Worm (Caenorhabditis elegans) whole organism, L4 larva: ENCODE results near the gene jmjd-4.
A peak's percentile ranks its signal among the peaks of the same experiment; 100 is the strongest.

Experiments used
- D1046.2 ChIP-seq: fragments of 200-800 bp; sonication (Bioruptor generic); IDR thresholded peaks from 2 replicates; pipeline ENCODE4 v1.3.6; 2022; ENCODE audit warnings: missing genetic modification characterization, missing compliant biosample characterization
- F10B5.3 ChIP-seq: sonication (generic microtip); optimal IDR thresholded peaks from 2 replicates; lab custom pipeline; 2016; ENCODE audit warnings: mild to moderate bottlenecking, missing genetic modification characterization, missing compliant biosample characterization
- F37D6.2 ChIP-seq: sonication (generic microtip); optimal IDR thresholded peaks from 2 replicates; lab custom pipeline; 2016; ENCODE audit warnings: mild to moderate bottlenecking, missing genetic modification characterization, missing compliant biosample characterization
- F44E2.7 ChIP-seq: fragments of 200-800 bp; sonication (Bioruptor generic); IDR thresholded peaks from 2 replicates; pipeline ENCODE4 v2.1.2; 2022; ENCODE audit warnings: missing genetic modification characterization, missing compliant biosample characterization
- T20F7.1 ChIP-seq: fragments of 200-800 bp; sonication (Bioruptor generic); optimal IDR thresholded peaks from 2 replicates; lab custom pipeline; 2018; ENCODE audit warnings: mild to moderate bottlenecking, missing genetic modification characterization, missing compliant biosample characterization
- Y75B8A.6 ChIP-seq: fragments of 200-800 bp; sonication (Bioruptor generic); IDR thresholded peaks from 2 replicates; pipeline ENCODE4 v1.3.6; 2022; ENCODE audit warnings: missing genetic modification reagents, missing genetic modification characterization, missing compliant biosample characterization
- ZK337.2 ChIP-seq: fragments of 200-800 bp; sonication (Bioruptor generic); IDR thresholded peaks from 2 replicates; pipeline ENCODE4 v1.3.6; 2022; ENCODE audit warnings: missing genetic modification reagents, missing genetic modification characterization, missing compliant biosample characterization
- ZK546.5 ChIP-seq, 2 experiments: sonication (generic microtip); optimal IDR thresholded peaks; 2 replicates each; lab custom pipeline; 2017; ENCODE audit warnings: missing biosample characterization in 2 of 2, missing genetic modification characterization in 2 of 2
- aha-1 ChIP-seq: fragments of 150-350 bp; peaks from one replicate; lab custom pipeline; 2014; ENCODE audit warnings: missing biosample characterization, missing genetic modification characterization
- ama-1 ChIP-seq: fragments of 150-350 bp; optimal IDR thresholded peaks from 2 replicates; lab custom pipeline; 2014; ENCODE audit warnings: inconsistent platforms, mixed read lengths
- arid-1 ChIP-seq: fragments of 200-800 bp; sonication (Bioruptor generic); conservative IDR thresholded peaks from 2 replicates; pipeline ENCODE4 v1.3.6; 2022; ENCODE audit warnings: missing genetic modification reagents, missing genetic modification characterization, missing compliant biosample characterization
- ceh-62 ChIP-seq: sonication (generic microtip); optimal IDR thresholded peaks from 2 replicates; lab custom pipeline; 2017; ENCODE audit warnings: missing biosample characterization, missing genetic modification characterization
- ctbp-1 ChIP-seq: fragments of 200-800 bp; sonication (Bioruptor generic); IDR thresholded peaks from 2 replicates; pipeline ENCODE4 v1.3.6; 2022; ENCODE audit warnings: missing genetic modification reagents, missing genetic modification characterization, missing compliant biosample characterization
- daf-12 ChIP-seq: fragments of 150-350 bp; optimal IDR thresholded peaks from 2 replicates; lab custom pipeline; 2014; ENCODE audit warnings: missing biosample characterization, missing genetic modification reagents, missing genetic modification characterization
- daf-16 ChIP-seq, 3 experiments: sonication (generic microtip); optimal IDR thresholded peaks; 2 replicates each; lab custom pipeline; 2016 to 2017; ENCODE audit warnings: missing genetic modification characterization in 3 of 3, missing genetic modification reagents in 3 of 3, mild to moderate bottlenecking in 2 of 3, missing compliant biosample characterization in 2 of 3, missing biosample characterization in 1 of 3, moderate library complexity in 1 of 3
- dmd-6 ChIP-seq: fragments of 200-800 bp; sonication (Bioruptor generic); IDR thresholded peaks from 2 replicates; pipeline ENCODE4 v1.3.6; 2022; ENCODE audit warnings: missing genetic modification reagents, missing genetic modification characterization, missing compliant biosample characterization
- dmd-8 ChIP-seq: fragments of 200-800 bp; sonication (Bioruptor generic); IDR thresholded peaks from 2 replicates; pipeline ENCODE4 v1.3.6; 2022; ENCODE audit warnings: missing genetic modification characterization, missing compliant biosample characterization
- dve-1 ChIP-seq: sonication (generic microtip); optimal IDR thresholded peaks from 2 replicates; lab custom pipeline; 2017; ENCODE audit warnings: antibody characterized with exemption, mild to moderate bottlenecking, missing genetic modification characterization, missing compliant biosample characterization; ENCODE audit not compliant: insufficient read depth
- egl-43 ChIP-seq: fragments of 200-800 bp; sonication (Bioruptor generic); IDR thresholded peaks from 2 replicates; pipeline ENCODE4 v1.3.6; 2022; ENCODE audit warnings: missing genetic modification reagents, missing genetic modification characterization, missing compliant biosample characterization
- fkh-10 ChIP-seq: fragments of 150-350 bp; optimal IDR thresholded peaks from 2 replicates; lab custom pipeline; 2014; ENCODE audit warnings: missing biosample characterization, missing genetic modification reagents, missing genetic modification characterization
- hif-1 ChIP-seq, 2 experiments: sonication (generic microtip); optimal IDR thresholded peaks; 2 replicates each; lab custom pipeline; 2016 to 2017; ENCODE audit warnings: missing compliant biosample characterization in 2 of 2, missing genetic modification characterization in 2 of 2, missing genetic modification reagents in 2 of 2, missing genotype in 2 of 2, mild to moderate bottlenecking in 1 of 2
- hlh-11 ChIP-seq: fragments of 200-800 bp; sonication (Bioruptor generic); optimal IDR thresholded peaks from 2 replicates; lab custom pipeline; 2018; ENCODE audit warnings: mild to moderate bottlenecking, missing genetic modification characterization, missing compliant biosample characterization
- hlh-30 ChIP-seq: sonication (generic microtip); optimal IDR thresholded peaks from 2 replicates; lab custom pipeline; 2017; ENCODE audit warnings: antibody characterized with exemption, mild to moderate bottlenecking, missing genetic modification characterization, missing compliant biosample characterization; ENCODE audit not compliant: insufficient read depth
- hmg-1.1 ChIP-seq: fragments of 200-800 bp; sonication (Bioruptor generic); IDR thresholded peaks from 2 replicates; pipeline ENCODE4 v1.3.6; 2022; ENCODE audit warnings: missing genetic modification reagents, missing genetic modification characterization, missing compliant biosample characterization
- lin-29 ChIP-seq: fragments of 200-800 bp; sonication (Bioruptor generic); IDR thresholded peaks from 2 replicates; pipeline ENCODE4 v1.3.6; 2022; ENCODE audit warnings: missing genetic modification reagents, missing genetic modification characterization, missing compliant biosample characterization
- lin-39 ChIP-seq: fragments of 150-350 bp; optimal IDR thresholded peaks from 2 replicates; lab custom pipeline; 2014; ENCODE audit warnings: missing biosample characterization, missing genetic modification reagents, missing genetic modification characterization
- lsy-2 ChIP-seq, 2 experiments: fragments of 150-350 bp in 1 of 2; sonication (generic microtip) in 1 of 2; optimal IDR thresholded peaks; 2 replicates each; lab custom pipeline; 2014 to 2017; ENCODE audit warnings: missing biosample characterization in 2 of 2, missing genetic modification characterization in 2 of 2
- madf-5 ChIP-seq, 2 experiments: fragments of 200-800 bp; sonication (Bioruptor generic); IDR thresholded peaks; 2 replicates each; pipeline ENCODE4 v1.3.6; 2022; ENCODE audit warnings: missing compliant biosample characterization in 2 of 2, missing genetic modification characterization in 2 of 2
- madf-9 ChIP-seq: fragments of 200-800 bp; sonication (Bioruptor generic); conservative IDR thresholded peaks from 2 replicates; pipeline ENCODE4 v1.3.6; 2022; ENCODE audit warnings: missing genetic modification reagents, missing genetic modification characterization, missing compliant biosample characterization
- mdl-1 ChIP-seq, 2 experiments: fragments of 150-350 bp in 1 of 2; sonication (generic microtip) in 1 of 2; optimal IDR thresholded peaks; 2 replicates each; lab custom pipeline; 2014 to 2017; ENCODE audit warnings: missing biosample characterization in 2 of 2, missing genetic modification characterization in 2 of 2
- mep-1 ChIP-seq: fragments of 150-350 bp; sonication (generic microtip); optimal IDR thresholded peaks from 3 replicates; lab custom pipeline; 2014; ENCODE audit warnings: missing biosample characterization, missing genetic modification characterization
- mes-2 ChIP-seq: sonication (generic microtip); optimal IDR thresholded peaks from 2 replicates; lab custom pipeline; 2016; ENCODE audit warnings: missing genotype, mild to moderate bottlenecking, missing genetic modification characterization, missing compliant biosample characterization; ENCODE audit not compliant: poor library complexity, severe bottlenecking
- mxl-3 ChIP-seq: fragments of 200-800 bp; sonication (Bioruptor generic); optimal IDR thresholded peaks from 2 replicates; lab custom pipeline; 2018; ENCODE audit warnings: mild to moderate bottlenecking, missing genetic modification characterization, missing compliant biosample characterization
- nhr-10 ChIP-seq: fragments of 150-350 bp; optimal IDR thresholded peaks from 2 replicates; lab custom pipeline; 2014; ENCODE audit warnings: missing biosample characterization, missing genetic modification characterization
- nhr-11 ChIP-seq: fragments of 150-350 bp; optimal IDR thresholded peaks from 2 replicates; lab custom pipeline; 2014; ENCODE audit warnings: missing biosample characterization, missing genetic modification characterization
- nhr-28 ChIP-seq: fragments of 150-350 bp; optimal IDR thresholded peaks from 2 replicates; lab custom pipeline; 2014; ENCODE audit warnings: missing biosample characterization, missing genetic modification characterization
- pqm-1 ChIP-seq: sonication (generic microtip); optimal IDR thresholded peaks from 2 replicates; lab custom pipeline; 2017; ENCODE audit warnings: missing biosample characterization, missing genetic modification characterization
- rbr-2 ChIP-seq: sonication (generic microtip); optimal IDR thresholded peaks from 2 replicates; lab custom pipeline; 2016; ENCODE audit warnings: missing genotype, missing genetic modification characterization, missing compliant biosample characterization
- unc-130 ChIP-seq: sonication (generic microtip); optimal IDR thresholded peaks from 2 replicates; lab custom pipeline; 2016; ENCODE audit warnings: missing genetic modification reagents, missing genetic modification characterization, missing compliant biosample characterization
- unc-62 ChIP-seq, 3 experiments: fragments of 150-350 bp in 1 of 3; sonication (generic microtip); optimal IDR thresholded peaks in 2 of 3; peaks in 1 of 3; 1 replicate in 1 of 3; 2 replicates in 2 of 3; lab custom pipeline; 2014 to 2017; ENCODE audit warnings: missing biosample characterization in 3 of 3, missing genetic modification characterization in 3 of 3, missing genetic modification reagents in 3 of 3, missing genotype in 1 of 3
- vab-7 ChIP-seq: fragments of 200-800 bp; sonication (Bioruptor generic); IDR thresholded peaks from 2 replicates; pipeline ENCODE4 v1.3.6; 2022; ENCODE audit warnings: missing genetic modification reagents, missing genetic modification characterization, missing compliant biosample characterization
- zip-11 ChIP-seq: fragments of 200-800 bp; sonication (Bioruptor generic); IDR thresholded peaks from 2 replicates; pipeline ENCODE4 v1.3.6; 2022; ENCODE audit warnings: missing genetic modification characterization, missing compliant biosample characterization
- zip-2 ChIP-seq: fragments of 150-350 bp; optimal IDR thresholded peaks from 2 replicates; lab custom pipeline; 2014; ENCODE audit warnings: missing biosample characterization, missing genetic modification characterization
- ztf-7 ChIP-seq: fragments of 150-350 bp; optimal IDR thresholded peaks from 2 replicates; lab custom pipeline; 2014; ENCODE audit warnings: missing biosample characterization, missing genetic modification characterization

The jmjd-4 gene

DNA sequence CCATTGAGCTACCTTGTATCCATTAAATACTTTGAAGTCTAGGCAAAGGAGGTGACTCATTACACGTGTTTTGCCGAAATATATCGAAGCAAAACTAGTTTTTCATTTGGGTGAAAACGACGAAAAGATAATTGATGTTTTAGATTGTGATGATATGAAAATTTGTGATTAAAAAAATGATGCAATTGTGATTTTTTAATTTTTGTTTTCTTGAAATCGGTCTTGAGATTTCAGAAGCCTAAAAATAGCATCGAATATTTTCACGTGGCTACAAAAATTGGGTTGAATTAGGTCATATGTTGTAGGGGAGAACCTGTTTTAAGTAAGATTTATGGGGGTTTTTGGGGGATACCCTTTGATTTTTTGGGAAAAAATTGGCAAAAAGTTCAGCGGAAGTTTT is 43.3 kb downstream of the jmjd-4 start:
- TF ChIP-seq hlh-30 (tag; lab: Kevin White, UChicago): peak; percentile 52
- peak; percentile 74 for TF ChIP-seq aha-1 (tag; lab: Kevin White, UChicago)
- TF ChIP-seq F10B5.3: no peak
- no peak for TF ChIP-seq D1046.2 (GFP tag; lab: Robert Waterston, UW)
- no peak for TF ChIP-seq hif-1 (tag; optimal IDR thresholded peaks at IDR 0.05; lab: Kevin White, UChicago)
- TF ChIP-seq ctbp-1: no peak
- peak; percentile 46 for TF ChIP-seq nhr-28 (tag; lab: Kevin White, UChicago)
- peak; percentile 26 for TF ChIP-seq mxl-3
- no peak for TF ChIP-seq daf-12 (tag; lab: Kevin White, UChicago)
- TF ChIP-seq mdl-1 (tag; optimal IDR thresholded peaks at IDR 0.05; lab: Kevin White, UChicago): peak in 1 of 2 experiments; percentile 62
- TF ChIP-seq ZK337.2: no peak
- no peak for TF ChIP-seq nhr-10 (tag; lab: Kevin White, UChicago)
- no peak for TF ChIP-seq dve-1 (tag; lab: Kevin White, UChicago)
- peak in 1 of 2 experiments; percentile 20 for TF ChIP-seq lsy-2 (tag; optimal IDR thresholded peaks at IDR 0.05; lab: Kevin White, UChicago)
- TF ChIP-seq hlh-11 (tag; lab: Kevin White, UChicago): peak; percentile 6
- no peak for TF ChIP-seq ZK546.5 (tag; optimal IDR thresholded peaks at IDR 0.05; lab: Kevin White, UChicago)
- TF ChIP-seq zip-2 (tag; lab: Kevin White, UChicago): no peak
- no peak for TF ChIP-seq madf-5 (GFP tag; IDR thresholded peaks at IDR 0.05; lab: Robert Waterston, UW)

DNA sequence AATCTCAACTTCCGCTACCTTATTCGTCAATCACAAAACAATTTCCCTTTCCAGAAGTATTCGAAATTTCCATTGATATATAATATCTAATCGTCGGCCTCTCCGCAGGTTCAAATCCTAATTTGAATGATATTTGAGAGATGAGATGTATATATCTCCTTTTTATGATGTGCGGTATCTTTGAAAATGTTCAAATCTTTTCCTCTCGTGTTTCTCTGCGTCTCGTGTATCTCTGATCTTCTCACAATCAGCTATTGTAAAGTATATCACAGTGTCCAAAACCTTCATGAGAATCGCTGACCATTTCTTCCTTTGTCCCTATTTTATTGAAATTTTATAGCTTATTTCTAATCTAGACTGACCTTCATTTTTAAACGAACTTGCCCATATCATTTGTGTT is 44.0 kb downstream of the jmjd-4 start:
- TF ChIP-seq mdl-1 (tag; optimal IDR thresholded peaks at IDR 0.05; lab: Kevin White, UChicago) (peak in 1 of 2 experiments; percentile 9), unc-62 (GFP tag; optimal IDR thresholded peaks at IDR 0.05 in 1 of 2; lab: Kevin White, UChicago) (peak in 1 of 2 experiments; percentile 75), unc-62 (tag; optimal IDR thresholded peaks at IDR 0.05; lab: Kevin White, UChicago) (no peak), unc-130 (no peak)

DNA sequence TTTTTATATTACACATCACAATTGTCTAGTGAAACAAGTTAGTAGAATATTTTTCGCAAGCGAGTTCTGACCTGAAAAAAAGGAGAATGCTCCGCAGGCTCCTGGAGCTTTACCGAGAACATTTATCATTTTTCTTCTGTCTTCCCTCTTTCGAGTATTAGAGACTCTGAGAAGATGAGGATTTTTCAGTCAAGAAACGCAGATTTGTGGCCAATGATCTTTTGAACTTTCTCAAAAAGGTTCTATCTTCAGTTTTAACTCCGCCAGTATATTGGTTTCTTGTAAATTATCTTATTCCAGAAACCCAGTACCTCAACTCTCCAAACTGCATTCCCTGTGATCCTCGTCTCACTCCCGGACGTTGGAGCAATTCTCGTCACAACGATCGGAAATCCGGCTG is 48.2 kb downstream of the jmjd-4 start, which contains the start of gene K10G9.2:
Gene K10G9.2, plus strand, starts transcription at position 301 of the 400 bp plus-strand sequence.
- TF ChIP-seq arid-1 (GFP tag; lab: Robert Waterston, UW): no peak
- TF ChIP-seq T20F7.1 (GFP tag; lab: Kevin White, UChicago): no peak
- no peak for TF ChIP-seq dmd-8
- no peak for TF ChIP-seq ZK546.5 (tag; optimal IDR thresholded peaks at IDR 0.05; lab: Kevin White, UChicago)
- TF ChIP-seq pqm-1 (tag; lab: Kevin White, UChicago): no peak
- TF ChIP-seq rbr-2 (tag; lab: Kevin White, UChicago): no peak
- no peak for TF ChIP-seq hmg-1.1
- TF ChIP-seq unc-62 (GFP tag; optimal IDR thresholded peaks at IDR 0.05 in 1 of 2; lab: Kevin White, UChicago): no peak
- TF ChIP-seq unc-62 (tag; optimal IDR thresholded peaks at IDR 0.05; lab: Kevin White, UChicago): no peak
- TF ChIP-seq egl-43 (GFP tag; lab: Robert Waterston, UW): no peak
- no peak for TF ChIP-seq ama-1
- TF ChIP-seq daf-16 (GFP tag; optimal IDR thresholded peaks at IDR 0.05; lab: Kevin White, UChicago): no peak
- no peak for TF ChIP-seq daf-16 (tag; optimal IDR thresholded peaks at IDR 0.05; lab: Kevin White, UChicago)
- no peak for TF ChIP-seq F44E2.7
- TF ChIP-seq ztf-7 (tag; lab: Kevin White, UChicago): no peak
- TF ChIP-seq lin-39 (tag; lab: Kevin White, UChicago): no peak
- TF ChIP-seq ctbp-1: no peak
- no peak for TF ChIP-seq lin-29
- no peak for TF ChIP-seq lsy-2 (tag; optimal IDR thresholded peaks at IDR 0.05; lab: Kevin White, UChicago)
- TF ChIP-seq, all 104 proteins: peak for 0

DNA sequence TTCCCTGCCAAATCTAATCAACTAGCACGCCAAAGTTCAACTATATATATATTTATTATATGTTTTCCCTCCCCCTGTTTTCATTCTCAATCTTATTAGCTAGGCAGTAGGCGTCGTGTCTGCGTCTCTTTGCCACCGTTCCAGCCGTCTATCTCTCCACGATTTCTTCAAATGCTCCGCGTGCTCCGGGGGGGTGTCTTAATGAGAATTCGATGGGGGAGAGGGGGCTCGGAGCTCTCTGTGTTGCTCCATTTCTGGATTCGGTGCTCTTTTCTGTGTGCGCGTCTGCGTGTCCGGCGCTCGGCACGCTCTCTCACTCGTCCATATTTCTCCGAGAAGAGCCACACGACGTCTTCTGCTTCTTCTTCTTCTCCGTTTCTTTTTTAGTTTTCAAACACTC is 49.6 kb downstream of the jmjd-4 start:
- TF ChIP-seq ceh-62 (tag; lab: Kevin White, UChicago) (no peak), mxl-3 (peak; percentile 28), mep-1 (tag; lab: Kevin White, UChicago) (peak; percentile 61), hmg-1.1 (peak; percentile 74), F37D6.2 (tag; lab: Kevin White, UChicago) (peak; percentile 68), rbr-2 (tag; lab: Kevin White, UChicago) (peak; percentile 85), mes-2 (tag; lab: Kevin White, UChicago) (peak; percentile 9), zip-11 (GFP tag; lab: Robert Waterston, UW) (no peak), nhr-11 (tag; lab: Kevin White, UChicago) (peak; percentile 13), ctbp-1 (peak; percentile 94; the same call in 1 of the 2 replicates), fkh-10 (GFP tag; lab: Kevin White, UChicago) (peak; percentile 61), madf-9 (GFP tag; lab: Robert Waterston, UW) (peak; percentile 49; the same call in 1 of the 2 replicates), hlh-11 (tag; lab: Kevin White, UChicago) (peak; percentile 42), D1046.2 (GFP tag; lab: Robert Waterston, UW) (0 out of 2 replicates have a peak, but pooled peaks have one; percentile 72), ama-1 (no peak), dmd-6 (GFP tag; lab: Robert Waterston, UW) (peak; percentile 55), Y75B8A.6 (GFP tag; lab: Robert Waterston, UW) (no peak), vab-7 (GFP tag; lab: Robert Waterston, UW) (peak; percentile 59), mdl-1 (tag; optimal IDR thresholded peaks at IDR 0.05; lab: Kevin White, UChicago) (peak; percentile 48 to 74)
